Worm (Caenorhabditis elegans): Measurements from ENCODE around the gene lgc-23.

ce11 chrX:12093992-12094391, 29.0 kb downstream of the lgc-23 start:
- TF ChIP-seq R02D3.7 (tag; optimal IDR thresholded peaks at IDR 0.05) (no peak), sem-4 (tag; optimal IDR thresholded peaks at IDR 0.05) (no peak), peb-1 (tag; optimal IDR thresholded peaks at IDR 0.05) (no peak), mdl-1 (tag; optimal IDR thresholded peaks at IDR 0.05) (no peak), nhr-237 (tag; optimal IDR thresholded peaks at IDR 0.05) (no peak), ztf-4 (tag; optimal IDR thresholded peaks at IDR 0.05) (no peak), lin-13 (GFP tag; optimal IDR thresholded peaks at IDR 0.05) (no peak), ama-1 (optimal IDR thresholded peaks at IDR 0.05) (no peak), snpc-4 (tag; optimal IDR thresholded peaks at IDR 0.05) (no peak)
